Worm (Caenorhabditis elegans): ENCODE data around the gene W02F12.2.

DNA sequence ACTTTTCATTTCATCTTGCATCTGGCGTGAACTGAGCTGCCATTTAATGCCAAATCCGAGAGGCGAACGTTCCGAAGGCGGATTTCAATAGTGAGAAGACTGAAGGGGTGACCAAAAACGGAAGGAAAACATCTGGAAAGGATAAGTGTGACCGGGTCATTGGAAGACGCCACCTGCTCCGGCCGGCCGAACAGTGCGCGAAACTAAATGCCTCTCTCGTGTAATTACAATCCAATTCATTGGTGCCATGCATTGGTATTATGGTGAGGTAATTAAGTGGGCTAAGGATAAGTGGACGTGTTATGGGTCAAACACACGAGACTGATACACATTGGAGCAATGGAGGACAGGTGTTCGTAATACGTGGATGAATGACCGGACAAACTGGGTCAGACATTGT is 12.9 kb downstream of the W02F12.2 start:
- TF ChIP-seq aha-1 (tag) (peak; percentile 35), ceh-82 (tag; optimal IDR thresholded peaks at IDR 0.05) (no peak), ZK337.2 (GFP tag; IDR thresholded peaks at IDR 0.05) (no peak), egl-27 (tag; optimal IDR thresholded peaks at IDR 0.05) (no peak), lin-15B (tag; optimal IDR thresholded peaks at IDR 0.05) (no peak), unc-62 (GFP tag; optimal IDR thresholded peaks at IDR 0.05 in 1 of 2) (no peak), unc-62 (tag; optimal IDR thresholded peaks at IDR 0.05) (no peak), nhr-76 (tag; optimal IDR thresholded peaks at IDR 0.05) (no peak), dpl-1 (GFP tag; optimal IDR thresholded peaks at IDR 0.05) (no peak), Y48G9A.11 (GFP tag; IDR thresholded peaks at IDR 0.05) (no peak), rbr-2 (tag; optimal IDR thresholded peaks at IDR 0.05) (no peak), aly-2 (tag; optimal IDR thresholded peaks at IDR 0.05) (no peak), ztf-11 (tag; optimal IDR thresholded peaks at IDR 0.05) (no peak), attf-4 (tag; optimal IDR thresholded peaks at IDR 0.05) (no peak)

All from whole organism, L4 larva.